Fruit fly (Drosophila melanogaster): ENCODE data around the gene Hsp110.
A peak's percentile ranks its signal among the peaks of the same experiment; 100 is the strongest.

Gene Hsp110

DNA sequence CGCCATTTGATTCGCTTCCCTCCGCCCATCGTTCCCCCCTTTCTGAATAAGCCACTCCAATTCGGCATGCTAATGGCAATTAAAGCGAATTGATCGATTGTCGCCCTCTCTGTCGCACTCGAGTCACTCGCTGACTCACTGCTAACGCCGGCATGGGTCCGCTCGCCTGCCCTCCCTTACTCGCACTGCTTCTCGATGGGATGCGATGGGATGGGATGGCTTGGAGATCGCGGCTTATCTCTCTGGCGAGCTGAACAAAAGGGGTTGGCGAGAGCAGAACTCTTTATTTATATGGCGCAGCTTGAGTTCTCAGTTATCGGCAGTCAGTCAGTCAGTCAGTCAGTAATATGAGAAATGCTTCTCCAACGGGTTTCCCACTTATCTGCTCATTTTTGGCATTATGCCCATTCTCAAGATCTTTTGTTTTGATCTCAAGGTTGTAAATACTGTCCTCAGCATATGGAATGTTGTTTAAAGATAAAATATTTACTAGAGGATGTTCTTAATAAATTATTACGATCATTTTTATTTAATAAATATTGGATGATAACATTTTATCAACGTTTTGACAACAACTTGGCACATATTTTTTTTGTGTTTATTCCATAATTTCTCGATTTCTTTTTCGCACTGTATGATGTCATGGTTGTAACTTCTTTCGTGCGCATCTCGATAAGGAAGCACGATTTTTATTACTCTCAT, 19.1 kb downstream of the Hsp110 start:
- TF ChIP-seq Dif (GFP tag; optimal IDR thresholded peaks at IDR 0.05; ENCODE audit: partially characterized antibody) = peak; percentile 9
- TF ChIP-seq Jra (GFP tag; optimal IDR thresholded peaks at IDR 0.05) = peak; percentile 54
- no peak for TF ChIP-seq Rel (GFP tag; optimal IDR thresholded peaks at IDR 0.05)
- TF ChIP-seq Rel (tag; optimal IDR thresholded peaks at IDR 0.05) = peak; percentile 35
- TF ChIP-seq rgr (GFP tag; optimal IDR thresholded peaks at IDR 0.05) = no peak
- no peak for TF ChIP-seq foxo (GFP tag; optimal IDR thresholded peaks at IDR 0.05)
- TF ChIP-seq Vsx2 (GFP tag; optimal IDR thresholded peaks at IDR 0.05; ENCODE audit: partially characterized antibody) = no peak
- TF ChIP-seq CrebA (GFP tag; optimal IDR thresholded peaks at IDR 0.05; ENCODE audit: borderline replicate concordance) = no peak
- no peak for TF ChIP-seq Hnf4 (GFP tag; optimal IDR thresholded peaks at IDR 0.05)
- TF ChIP-seq Hr83 (GFP tag; optimal IDR thresholded peaks at IDR 0.05; ENCODE audit: poor library complexity, severe bottlenecking) = peak; percentile 48

DNA sequence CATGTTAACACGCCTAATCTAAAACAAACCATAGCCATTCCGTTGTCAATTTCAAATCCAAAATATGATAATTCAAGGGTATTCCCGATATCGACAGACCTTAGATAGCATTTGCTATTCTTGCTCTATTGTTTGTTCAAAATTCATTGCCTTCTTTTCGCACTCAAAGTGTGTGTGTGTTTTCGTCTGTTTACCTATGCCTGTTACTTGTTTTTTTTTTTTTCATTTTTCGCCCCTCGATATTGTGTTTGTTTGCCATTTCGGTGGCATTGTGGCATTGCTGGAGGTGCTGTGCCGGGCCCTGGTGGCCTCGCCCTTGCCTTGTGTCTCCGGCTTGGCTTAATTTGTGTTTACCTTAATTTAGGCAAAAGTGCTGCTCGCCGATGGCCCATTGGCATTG, 20.0 kb downstream of the Hsp110 start:
- TF ChIP-seq CrebA (GFP tag; optimal IDR thresholded peaks at IDR 0.05; ENCODE audit: borderline replicate concordance) = no peak
- TF ChIP-seq CG32264 (GFP tag; optimal IDR thresholded peaks at IDR 0.05) = no peak
- no peak for TF ChIP-seq h (GFP tag; optimal IDR thresholded peaks at IDR 0.05)
- TF ChIP-seq woc (GFP tag; optimal IDR thresholded peaks at IDR 0.05) = no peak
- no peak for TF ChIP-seq Hr83 (GFP tag; optimal IDR thresholded peaks at IDR 0.05; ENCODE audit: poor library complexity, severe bottlenecking)
- TF ChIP-seq N (GFP tag; optimal IDR thresholded peaks at IDR 0.05) = no peak
- no peak for TF ChIP-seq Hr78 (GFP tag; optimal IDR thresholded peaks at IDR 0.05)
- TF ChIP-seq psq (GFP tag; optimal IDR thresholded peaks at IDR 0.05) = no peak
- no peak for TF ChIP-seq sage (GFP tag; optimal IDR thresholded peaks at IDR 0.05)
- no peak for TF ChIP-seq Myc (optimal IDR thresholded peaks at IDR 0.05)
- TF ChIP-seq lola (GFP tag; optimal IDR thresholded peaks at IDR 0.05) = no peak
- TF ChIP-seq ey (GFP tag; optimal IDR thresholded peaks at IDR 0.05) = no peak
- TF ChIP-seq Dfd (GFP tag; optimal IDR thresholded peaks at IDR 0.05) = no peak
- no peak for TF ChIP-seq rgr (GFP tag; optimal IDR thresholded peaks at IDR 0.05)
- TF ChIP-seq Jra (GFP tag; optimal IDR thresholded peaks at IDR 0.05) = no peak
- TF ChIP-seq brk (GFP tag; optimal IDR thresholded peaks at IDR 0.05) = no peak
- TF ChIP-seq Abd-B (GFP tag; optimal IDR thresholded peaks at IDR 0.05) = no peak
- TF ChIP-seq dmrt93B (GFP tag; optimal IDR thresholded peaks at IDR 0.05) = no peak
- TF ChIP-seq GATAd (GFP tag; optimal IDR thresholded peaks at IDR 0.05) = no peak
- TF ChIP-seq Sp1 (GFP tag; optimal IDR thresholded peaks at IDR 0.05) = no peak

- TF ChIP-seq usp (GFP tag; optimal IDR thresholded peaks at IDR 0.05) (no peak), ey (GFP tag; optimal IDR thresholded peaks at IDR 0.05) (peak; percentile 10), rgr (GFP tag; optimal IDR thresholded peaks at IDR 0.05) (peak; percentile 18), br (GFP tag; optimal IDR thresholded peaks at IDR 0.05) (peak; percentile 21), foxo (GFP tag; optimal IDR thresholded peaks at IDR 0.05) (peak in 1 of 2 experiments; percentile 36)
Measured at dm6 chr3L:14059266-14059974, 22.6 kb downstream of the Hsp110 start.

dm6 chr3L:14062702-14063101, 25.9 kb downstream of the Hsp110 start:
- TF ChIP-seq CrebA (GFP tag; optimal IDR thresholded peaks at IDR 0.05; ENCODE audit: borderline replicate concordance) (no peak), foxo (GFP tag; optimal IDR thresholded peaks at IDR 0.05) (no peak), N (GFP tag; optimal IDR thresholded peaks at IDR 0.05) (no peak), Myc (optimal IDR thresholded peaks at IDR 0.05) (no peak), Dif (GFP tag; optimal IDR thresholded peaks at IDR 0.05; ENCODE audit: partially characterized antibody) (no peak), lola (GFP tag; optimal IDR thresholded peaks at IDR 0.05) (no peak), sv (GFP tag; optimal IDR thresholded peaks at IDR 0.05) (no peak), psq (GFP tag; optimal IDR thresholded peaks at IDR 0.05) (no peak), Abd-B (GFP tag; optimal IDR thresholded peaks at IDR 0.05) (no peak), dmrt93B (GFP tag; optimal IDR thresholded peaks at IDR 0.05) (no peak), Hr83 (GFP tag; optimal IDR thresholded peaks at IDR 0.05; ENCODE audit: poor library complexity, severe bottlenecking) (no peak)

All from whole organism, wandering third instar larva.